Worm (Caenorhabditis elegans): ENCODE measurements around the gene gst-30.
A peak's percentile ranks its signal among the peaks of the same experiment; 100 is the strongest.

Gene gst-30

DNA sequence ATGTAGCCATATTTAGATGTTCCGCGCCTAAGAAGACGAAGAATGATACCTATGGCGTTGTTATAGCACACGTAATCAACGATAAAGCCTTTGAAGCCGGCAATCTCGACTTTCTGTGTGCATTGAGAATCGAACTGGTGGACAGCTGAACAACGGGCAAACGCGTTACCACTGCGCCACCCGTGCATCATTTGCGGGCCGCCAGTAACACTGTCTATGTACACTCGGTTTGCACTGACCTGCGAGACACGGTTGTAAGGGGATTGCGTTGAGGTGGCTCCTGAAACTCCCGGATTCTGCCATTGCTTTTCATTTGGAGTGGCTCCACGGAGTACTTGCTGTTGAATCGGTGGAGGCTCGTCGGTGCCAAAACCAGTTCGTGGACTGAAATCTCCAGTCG is 7.5 kb upstream of the gst-30 start (continued):
- TF ChIP-seq F37B4.10 (GFP tag; IDR thresholded peaks at IDR 0.05) (no peak), ztf-18 (tag; optimal IDR thresholded peaks at IDR 0.05) (peak; percentile 23), repo-1 (tag; optimal IDR thresholded peaks at IDR 0.05) (peak; percentile 89), hlh-12 (tag; optimal IDR thresholded peaks at IDR 0.05) (no peak), cebp-2 (GFP tag; IDR thresholded peaks at IDR 0.05) (peak; percentile 87), Y67H2A.10 (GFP tag; conservative IDR thresholded peaks at IDR 0.05) (no peak), xnd-1 (tag; optimal IDR thresholded peaks at IDR 0.05) (no peak), let-526 (GFP tag; IDR thresholded peaks at IDR 0.05) (peak; percentile 74; the same call in 1 of the 2 replicates), F22D6.2 (tag; optimal IDR thresholded peaks at IDR 0.05) (peak; percentile 46), unc-130 (GFP tag; optimal IDR thresholded peaks at IDR 0.05) (peak; percentile 46), somi-1 (GFP tag; optimal IDR thresholded peaks at IDR 0.05) (peak; percentile 7), F33H1.4 (GFP tag; IDR thresholded peaks at IDR 0.05) (0 out of 2 replicates have a peak, but pooled peaks have one; percentile 19), ekl-4 (GFP tag; IDR thresholded peaks at IDR 0.05) (peak; percentile 59; the same call in 1 of the 2 replicates), ztf-3 (GFP tag; optimal IDR thresholded peaks at IDR 0.05) (no peak), lin-26 (GFP tag; IDR thresholded peaks at IDR 0.05) (peak; percentile 92), ceh-100 (GFP tag; IDR thresholded peaks at IDR 0.05) (peak; percentile 33; the same call in 1 of the 2 replicates), ztf-28 (GFP tag; IDR thresholded peaks at IDR 0.05) (0 out of 2 replicates have a peak, but pooled peaks have one; percentile 56), F23B12.7 (tag; optimal IDR thresholded peaks at IDR 0.05; ENCODE audit: insufficient read depth) (peak; percentile 38)

DNA sequence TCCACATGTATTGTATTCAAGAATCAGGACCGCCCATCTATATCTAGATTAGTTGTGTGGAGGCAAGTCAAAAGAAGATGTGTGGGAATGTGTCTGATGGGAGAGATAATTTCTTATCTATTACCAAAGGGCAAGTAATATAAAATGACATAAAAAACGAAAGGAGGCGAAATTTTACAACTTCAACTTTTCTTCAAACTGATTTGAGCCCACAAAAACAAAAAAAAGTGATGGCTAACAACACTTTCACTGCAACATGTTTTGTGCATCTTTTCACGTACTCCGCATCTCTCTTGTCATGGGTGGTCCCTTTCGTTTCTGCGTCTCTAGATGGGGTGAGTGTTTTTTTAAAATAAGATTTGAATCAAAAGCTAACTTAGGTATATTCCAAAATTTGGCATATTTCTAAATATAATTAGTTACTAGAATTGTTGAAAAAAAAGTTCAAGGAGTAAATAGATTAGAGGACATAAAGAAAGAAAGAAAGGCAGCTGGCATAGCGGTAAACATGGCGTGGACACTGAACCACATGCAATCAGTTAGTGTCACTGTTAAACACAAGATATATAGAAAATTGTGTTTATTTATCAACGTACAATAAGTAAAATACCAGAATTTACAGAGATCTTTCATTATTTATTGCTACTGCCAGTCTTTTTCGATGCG is 6.8 kb upstream of the gst-30 start, which contains the start of gene ZK546.19:
Gene ZK546.19, plus strand, starts transcription at position 186 of the 666 bp plus-strand sequence.
- TF ChIP-seq F57C9.4 (tag; optimal IDR thresholded peaks at IDR 0.05) (no peak), ceh-79 (tag; optimal IDR thresholded peaks at IDR 0.05) (no peak), madf-6 (GFP tag; IDR thresholded peaks at IDR 0.05) (no peak), Y79H2A.3 (GFP tag; conservative IDR thresholded peaks at IDR 0.05) (no peak), cebp-2 (GFP tag; IDR thresholded peaks at IDR 0.05) (no peak), him-1 (tag; optimal IDR thresholded peaks at IDR 0.05) (no peak)

DNA sequence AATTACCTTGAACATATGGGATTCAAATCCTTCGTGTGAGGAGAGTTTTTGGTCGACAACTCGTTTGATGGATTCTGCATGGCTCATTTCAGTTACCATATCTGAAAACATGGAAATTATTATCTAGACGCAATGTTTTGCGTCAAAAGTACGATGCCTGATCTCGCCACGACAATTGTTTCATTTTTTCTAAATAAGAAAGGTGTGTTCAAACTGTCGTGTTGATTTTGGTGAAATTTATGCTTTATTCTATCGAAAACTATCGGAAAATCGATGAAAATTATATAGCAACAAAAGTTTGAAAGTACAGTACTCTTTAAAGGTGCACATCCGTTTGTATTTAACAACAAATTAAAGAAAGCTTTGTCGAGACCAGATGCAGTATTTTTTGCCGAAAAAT is 6.2 kb upstream of the gst-30 start, which contains the start of gene cblc-1:
Gene cblc-1, minus strand, starts transcription at position 101 of the 400 bp plus-strand sequence.
- no peak for TF ChIP-seq egl-44 (GFP tag; IDR thresholded peaks at IDR 0.05)
- no peak for TF ChIP-seq aptf-3 (GFP tag; IDR thresholded peaks at IDR 0.05)
- no peak for TF ChIP-seq F37B4.10 (GFP tag; IDR thresholded peaks at IDR 0.05)
- no peak for TF ChIP-seq rpc-1 (optimal IDR thresholded peaks at IDR 0.05)
- TF ChIP-seq rpc-1 (tag; optimal IDR thresholded peaks at IDR 0.05), result no peak
- no peak for TF ChIP-seq ceh-40 (GFP tag; IDR thresholded peaks at IDR 0.05)
- TF ChIP-seq mxl-1 (tag; optimal IDR thresholded peaks at IDR 0.05), result no peak
- TF ChIP-seq ceh-58 (GFP tag; IDR thresholded peaks at IDR 0.05), result no peak
- TF ChIP-seq athp-1 (tag; optimal IDR thresholded peaks at IDR 0.05), result no peak

DNA sequence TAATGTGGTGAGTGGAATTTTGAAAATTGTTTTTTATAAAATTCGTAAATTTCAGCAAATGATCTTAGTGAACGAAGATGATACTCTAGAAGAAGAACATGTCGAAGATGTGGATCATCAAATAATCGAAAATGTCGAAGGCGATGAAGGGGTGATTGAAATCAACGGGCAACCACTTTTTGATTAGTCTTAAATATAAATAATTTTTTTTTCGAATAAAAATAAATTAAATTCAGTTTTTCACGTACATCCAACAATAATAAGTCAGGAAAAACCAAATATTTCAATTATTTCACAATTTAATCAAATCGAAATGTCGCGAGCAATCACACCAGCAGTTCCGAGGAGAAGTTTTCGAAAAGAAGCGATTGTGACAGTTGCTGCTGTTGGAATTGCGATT is 2.9 kb upstream of the gst-30 start, which contains the start of gene ZK546.4:
Gene ZK546.4, plus strand, starts transcription at position 301 of the 400 bp plus-strand sequence.
- TF ChIP-seq lir-1 (GFP tag; conservative IDR thresholded peaks at IDR 0.05), result no peak
- no peak for TF ChIP-seq ceh-40 (GFP tag; IDR thresholded peaks at IDR 0.05)
- no peak for TF ChIP-seq madf-6 (GFP tag; IDR thresholded peaks at IDR 0.05)
- no peak for TF ChIP-seq rec-8 (tag; optimal IDR thresholded peaks at IDR 0.05)
- no peak for TF ChIP-seq ceh-79 (tag; optimal IDR thresholded peaks at IDR 0.05)
- no peak for TF ChIP-seq zfh-2 (GFP tag; conservative IDR thresholded peaks at IDR 0.05)
- TF ChIP-seq mel-28 (tag; optimal IDR thresholded peaks at IDR 0.05; ENCODE audit: borderline replicate concordance), result no peak
- no peak for TF ChIP-seq dpl-1 (GFP tag; optimal IDR thresholded peaks at IDR 0.05)
- no peak for TF ChIP-seq him-1 (tag; optimal IDR thresholded peaks at IDR 0.05)
- TF ChIP-seq T07F8.4 (tag; optimal IDR thresholded peaks at IDR 0.05), result no peak
- TF ChIP-seq attf-5 (GFP tag; optimal IDR thresholded peaks at IDR 0.05), result no peak
- no peak for TF ChIP-seq athp-1 (tag; optimal IDR thresholded peaks at IDR 0.05)
- no peak for TF ChIP-seq nhr-179 (tag; optimal IDR thresholded peaks at IDR 0.05)
- no peak for TF ChIP-seq unc-62 (GFP tag; optimal IDR thresholded peaks at IDR 0.05)
- no peak for TF ChIP-seq bed-1 (GFP tag; IDR thresholded peaks at IDR 0.05)
- TF ChIP-seq lin-54 (GFP tag; optimal IDR thresholded peaks at IDR 0.05), result no peak
- TF ChIP-seq sea-2 (GFP tag; IDR thresholded peaks at IDR 0.05), result no peak
- TF ChIP-seq B0019.2 (GFP tag; conservative IDR thresholded peaks at IDR 0.05), result no peak

Measured in whole organism, young adult.